Fruit fly (Drosophila melanogaster): ENCODE data around the gene CG17110.

- no peak for TF ChIP-seq Hr39 (optimal IDR thresholded peaks at IDR 0.05)
- no peak for TF ChIP-seq pum (GFP tag; optimal IDR thresholded peaks at IDR 0.05)
- no peak for TF ChIP-seq CG10267 (tag; optimal IDR thresholded peaks at IDR 0.05)
These were observed 46.9 kb downstream of the CG17110 start for dm6 chr3R:23138439-23138838.

Measured in whole organism, embryonic.